Fruit fly (Drosophila melanogaster): ENCODE data around the gene CG11585.

Gene CG11585

dm6 chrX:14208426-14209208 is 19.3 kb downstream of the CG11585 start (continued):
- TF ChIP-seq Drgx (GFP tag; IDR thresholded peaks at IDR 0.05) (peak; percentile 77), Dad (GFP tag; optimal IDR thresholded peaks at IDR 0.05) (peak; percentile 2), salm (tag; optimal IDR thresholded peaks at IDR 0.05) (peak; percentile 48), CG17612 (GFP tag; IDR thresholded peaks at IDR 0.05) (no peak), tx (GFP tag; optimal IDR thresholded peaks at IDR 0.05) (no peak), CrebB (tag; optimal IDR thresholded peaks at IDR 0.05) (no peak), dpn (GFP tag; optimal IDR thresholded peaks at IDR 0.05) (peak; percentile 30 to 54), gsb-n (tag; optimal IDR thresholded peaks at IDR 0.05) (peak; percentile 47), CG12744 (GFP tag; optimal IDR thresholded peaks at IDR 0.05) (no peak), Aef1 (GFP tag; IDR thresholded peaks at IDR 0.05) (no peak), HmgD (GFP tag; optimal IDR thresholded peaks at IDR 0.05) (no peak), kay (GFP tag; optimal IDR thresholded peaks at IDR 0.05) (no peak), nau (GFP tag; optimal IDR thresholded peaks at IDR 0.05) (peak; percentile 43), az2 (GFP tag; optimal IDR thresholded peaks at IDR 0.05) (peak; percentile 67), Atf3 (GFP tag; optimal IDR thresholded peaks at IDR 0.05) (no peak), ash1 (GFP tag; optimal IDR thresholded peaks at IDR 0.05) (no peak), Rx (GFP tag; IDR thresholded peaks at IDR 0.05) (no peak), ham (GFP tag; IDR thresholded peaks at IDR 0.05) (no peak), Lhr (GFP tag; optimal IDR thresholded peaks at IDR 0.05) (no peak), Sin3A (optimal IDR thresholded peaks at IDR 0.05) (no peak), dimm (GFP tag; IDR thresholded peaks at IDR 0.05) (no peak), CG14860 (GFP tag; IDR thresholded peaks at IDR 0.05; ENCODE audit: partially characterized antibody) (no peak), mld (GFP tag; IDR thresholded peaks at IDR 0.05; ENCODE audit: partially characterized antibody) (no peak), Nf-YC (tag; optimal IDR thresholded peaks at IDR 0.05) (no peak), CG13123 (GFP tag; optimal IDR thresholded peaks at IDR 0.05) (no peak), CG31365 (tag; optimal IDR thresholded peaks at IDR 0.05) (no peak), CG8924 (tag; optimal IDR thresholded peaks at IDR 0.05) (peak; percentile 46), CG9437 (GFP tag; optimal IDR thresholded peaks at IDR 0.05) (peak; percentile 55), gro (GFP tag; optimal IDR thresholded peaks at IDR 0.05) (no peak), CG11723 (GFP tag; optimal IDR thresholded peaks at IDR 0.05) (peak; percentile 42), bbx (GFP tag; IDR thresholded peaks at IDR 0.05; ENCODE audit: partially characterized antibody) (no peak), odd (GFP tag; optimal IDR thresholded peaks at IDR 0.05) (peak; percentile 26), H2.0 (GFP tag; IDR thresholded peaks at IDR 0.05) (peak; percentile 47), stc (GFP tag; IDR thresholded peaks at IDR 0.05) (peak; percentile 68), CG1603 (tag; optimal IDR thresholded peaks at IDR 0.05) (peak; percentile 40), CG6654 (GFP tag; optimal IDR thresholded peaks at IDR 0.05) (no peak), Dek (tag; optimal IDR thresholded peaks at IDR 0.05) (peak; percentile 22), eyg (GFP tag; optimal IDR thresholded peaks at IDR 0.05) (no peak), dmrt99B (tag; optimal IDR thresholded peaks at IDR 0.05) (peak; percentile 74), wek (GFP tag; optimal IDR thresholded peaks at IDR 0.05) (no peak), HLH3B (GFP tag; IDR thresholded peaks at IDR 0.05) (peak; percentile 49; the same call in 1 of the 2 replicates), Lpt (GFP tag; optimal IDR thresholded peaks at IDR 0.05) (no peak), CG6689 (GFP tag; IDR thresholded peaks at IDR 0.05) (peak; percentile 55), CG4617 (GFP tag; optimal IDR thresholded peaks at IDR 0.05; ENCODE audit: borderline replicate concordance) (no peak), ro (GFP tag; IDR thresholded peaks at IDR 0.05) (no peak), sna (GFP tag; IDR thresholded peaks at IDR 0.05; ENCODE audit: partially characterized antibody) (no peak), pfk (GFP tag; optimal IDR thresholded peaks at IDR 0.05) (no peak), CG4404 (GFP tag; IDR thresholded peaks at IDR 0.05) (no peak), Atf-2 (GFP tag; optimal IDR thresholded peaks at IDR 0.05) (peak; percentile 22), CG1024 (GFP tag; IDR thresholded peaks at IDR 0.05) (peak; percentile 55; the same call in 1 of the 2 replicates)
